Fruit fly (Drosophila melanogaster) whole organism, pupa: ENCODE measurements around the gene CG9673.

ENCODE experiments used
- CG10348 ChIP-seq: fragments of 200-800 bp; sonication (Bioruptor generic); IDR thresholded peaks from 2 replicates; pipeline ENCODE4 v1.3.6; 2022; ENCODE audit warnings: missing biosample characterization, missing genetic modification characterization
- CG12605 ChIP-seq: fragments of 200-800 bp; sonication (Bioruptor generic); IDR thresholded peaks from 2 replicates; pipeline ENCODE4 v1.3.6; 2022; ENCODE audit warnings: missing biosample characterization, missing genetic modification characterization
- CG13204 ChIP-seq: fragments of 200-800 bp; sonication (Bioruptor generic); optimal IDR thresholded peaks from 2 replicates; lab custom pipeline; 2018; ENCODE audit warnings: missing biosample characterization, mild to moderate bottlenecking, missing genetic modification characterization, moderate library complexity
- CG14655 ChIP-seq: fragments of 200-800 bp; sonication (Bioruptor generic); optimal IDR thresholded peaks from 3 replicates; lab custom pipeline; 2017; ENCODE audit warnings: mild to moderate bottlenecking, missing biosample characterization, missing genetic modification reagents, missing genetic modification characterization
- CG15710 ChIP-seq: fragments of 200-800 bp; sonication (Bioruptor generic); optimal IDR thresholded peaks from 2 replicates; lab custom pipeline; 2018; ENCODE audit warnings: missing biosample characterization, mild to moderate bottlenecking, missing genetic modification characterization, moderate library complexity
- CG34367 ChIP-seq: fragments of 200-800 bp; sonication (Bioruptor generic); optimal IDR thresholded peaks from 2 replicates; lab custom pipeline; 2018; ENCODE audit warnings: missing biosample characterization, mild to moderate bottlenecking, missing genetic modification characterization
- CG8301 ChIP-seq: fragments of 200-800 bp; sonication (Bioruptor generic); optimal IDR thresholded peaks from 2 replicates; lab custom pipeline; 2018; ENCODE audit warnings: missing biosample characterization, mild to moderate bottlenecking, missing genetic modification characterization
- CG9948 ChIP-seq: fragments of 200-800 bp; sonication (Bioruptor generic); optimal IDR thresholded peaks from 2 replicates; lab custom pipeline; 2018; ENCODE audit warnings: missing biosample characterization, mild to moderate bottlenecking, missing genetic modification characterization, moderate library complexity
- D1 ChIP-seq: fragments of 200-800 bp; sonication (Bioruptor generic); optimal IDR thresholded peaks from 2 replicates; lab custom pipeline; 2018; ENCODE audit warnings: missing biosample characterization, mild to moderate bottlenecking, missing genetic modification characterization, moderate library complexity
- EcR ChIP-seq: fragments of 200-800 bp; sonication (Bioruptor generic); optimal IDR thresholded peaks from 3 replicates; lab custom pipeline; 2019; ENCODE audit warnings: missing biosample characterization, missing genetic modification characterization, mild to moderate bottlenecking, moderate library complexity, missing genetic modification reagents
- Ets98B ChIP-seq: fragments of 200-800 bp; sonication (Bioruptor generic); IDR thresholded peaks from 2 replicates; pipeline ENCODE4 v1.3.6; 2022; ENCODE audit warnings: missing biosample characterization, missing genetic modification characterization
- Snoo ChIP-seq: fragments of 200-800 bp; sonication (Bioruptor generic); optimal IDR thresholded peaks from 3 replicates; lab custom pipeline; 2017; ENCODE audit warnings: missing biosample characterization, mild to moderate bottlenecking, missing genetic modification characterization, inconsistent platforms
- fd96Ca ChIP-seq: fragments of 200-800 bp; sonication (Bioruptor generic); IDR thresholded peaks from 3 replicates; pipeline ENCODE4 v1.3.6; 2022; ENCODE audit warnings: missing biosample characterization, missing genetic modification characterization
- gl ChIP-seq: fragments of 200-800 bp; sonication (Bioruptor generic); optimal IDR thresholded peaks from 2 replicates; lab custom pipeline; 2018; ENCODE audit warnings: missing biosample characterization, mild to moderate bottlenecking, missing genetic modification characterization

- no peak for TF ChIP-seq CG12605 (GFP tag; lab: Robert Waterston, UW)
- no peak for TF ChIP-seq CG10348
- no peak for TF ChIP-seq CG9948 (tag; lab: Kevin White, UChicago)
- no peak for TF ChIP-seq EcR (GFP tag; lab: Kevin White, UChicago)
- TF ChIP-seq CG15710 (tag; lab: Kevin White, UChicago) = no peak
- TF ChIP-seq Snoo = no peak
- TF ChIP-seq CG34367 (tag; lab: Kevin White, UChicago) = no peak
- TF ChIP-seq CG8301 = no peak
- no peak for TF ChIP-seq CG14655 (GFP tag; lab: Kevin White, UChicago)
- no peak for TF ChIP-seq D1
- no peak for TF ChIP-seq CG13204 (GFP tag; lab: Kevin White, UChicago)
- TF ChIP-seq gl = no peak
- no peak for TF ChIP-seq Ets98B (GFP tag; lab: Robert Waterston, UW)
- no peak for TF ChIP-seq fd96Ca (GFP tag; lab: Robert Waterston, UW)
These were observed 1.7 kb downstream of the CG9673 start, which contains the start of gene sphe for dm6 chrX:16701941-16702340.
